Worm (Caenorhabditis elegans) whole organism, early embryonic: Measurements from ENCODE around the gene lin-8.

Experiments
- B0310.2 ChIP-seq: sonication (generic microtip); optimal IDR thresholded peaks from 2 replicates; lab custom pipeline; 2016; ENCODE audit warnings: mild to moderate bottlenecking, missing genetic modification characterization, missing compliant biosample characterization
- F13C5.2 ChIP-seq: sonication (generic microtip); optimal IDR thresholded peaks from 2 replicates; lab custom pipeline; 2017; ENCODE audit warnings: mild to moderate bottlenecking, missing genetic modification characterization, inconsistent platforms, missing compliant biosample characterization
- aly-1 ChIP-seq: sonication (generic microtip); optimal IDR thresholded peaks from 2 replicates; lab custom pipeline; 2016; ENCODE audit warnings: missing genetic modification characterization, missing compliant biosample characterization
- ama-1 ChIP-seq: fragments of 150-350 bp; optimal IDR thresholded peaks from 2 replicates; lab custom pipeline; 2014
- ceh-13 ChIP-seq: fragments of 200-800 bp; sonication (Bioruptor generic); optimal IDR thresholded peaks from 2 replicates; lab custom pipeline; 2018; ENCODE audit warnings: mild to moderate bottlenecking, missing genetic modification characterization, missing compliant biosample characterization
- ceh-36 ChIP-seq: sonication (generic microtip); optimal IDR thresholded peaks from 2 replicates; lab custom pipeline; 2016; ENCODE audit warnings: missing genetic modification characterization, inconsistent platforms, missing compliant biosample characterization
- ets-7 ChIP-seq: sonication (generic microtip); optimal IDR thresholded peaks from 2 replicates; lab custom pipeline; 2016; ENCODE audit warnings: missing genotype, missing genetic modification characterization, missing compliant biosample characterization
- flt-1 ChIP-seq: fragments of 200-800 bp; sonication (Bioruptor generic); IDR thresholded peaks from 2 replicates; pipeline ENCODE4 v1.3.6; 2022; ENCODE audit warnings: missing genetic modification characterization, missing compliant biosample characterization
- hmbx-1 ChIP-seq: sonication (generic microtip); optimal IDR thresholded peaks from 2 replicates; lab custom pipeline; 2016; ENCODE audit warnings: mild to moderate bottlenecking, missing genetic modification characterization, missing compliant biosample characterization
- hmg-4 ChIP-seq: fragments of 200-800 bp; sonication (Bioruptor generic); optimal IDR thresholded peaks from 2 replicates; lab custom pipeline; 2018; ENCODE audit warnings: mild to moderate bottlenecking, missing genetic modification characterization, missing compliant biosample characterization
- hnd-1 ChIP-seq: sonication (generic microtip); optimal IDR thresholded peaks from 2 replicates; lab custom pipeline; 2016; ENCODE audit warnings: missing genetic modification characterization, missing compliant biosample characterization
- pes-1 ChIP-seq: fragments of 200-800 bp; sonication (Bioruptor generic); IDR thresholded peaks from 2 replicates; pipeline ENCODE4 v1.3.6; 2022; ENCODE audit warnings: missing genetic modification reagents, missing genetic modification characterization, missing compliant biosample characterization
- scrt-1 ChIP-seq: fragments of 200-800 bp; sonication (Bioruptor generic); IDR thresholded peaks from 2 replicates; pipeline ENCODE4 v1.3.6; 2022; ENCODE audit warnings: missing genetic modification characterization, missing compliant biosample characterization
- sea-1 ChIP-seq: fragments of 200-800 bp; sonication (Bioruptor generic); conservative IDR thresholded peaks from 2 replicates; pipeline ENCODE4 v1.3.6; 2022; ENCODE audit warnings: missing genetic modification characterization, missing compliant biosample characterization
- tbx-11 ChIP-seq: fragments of 200-800 bp; sonication (Bioruptor generic); IDR thresholded peaks from 2 replicates; pipeline ENCODE4 v1.3.6; 2022; ENCODE audit warnings: missing genetic modification characterization, missing compliant biosample characterization
- tbx-37 ChIP-seq: fragments of 200-800 bp; sonication (Bioruptor generic); conservative IDR thresholded peaks from 2 replicates; pipeline ENCODE4 v1.3.6; 2022; ENCODE audit warnings: missing genetic modification reagents, missing genetic modification characterization, missing compliant biosample characterization
- tra-4 ChIP-seq: sonication (generic microtip); optimal IDR thresholded peaks from 2 replicates; lab custom pipeline; 2017; ENCODE audit warnings: missing genetic modification characterization, missing compliant biosample characterization

The lin-8 gene

DNA sequence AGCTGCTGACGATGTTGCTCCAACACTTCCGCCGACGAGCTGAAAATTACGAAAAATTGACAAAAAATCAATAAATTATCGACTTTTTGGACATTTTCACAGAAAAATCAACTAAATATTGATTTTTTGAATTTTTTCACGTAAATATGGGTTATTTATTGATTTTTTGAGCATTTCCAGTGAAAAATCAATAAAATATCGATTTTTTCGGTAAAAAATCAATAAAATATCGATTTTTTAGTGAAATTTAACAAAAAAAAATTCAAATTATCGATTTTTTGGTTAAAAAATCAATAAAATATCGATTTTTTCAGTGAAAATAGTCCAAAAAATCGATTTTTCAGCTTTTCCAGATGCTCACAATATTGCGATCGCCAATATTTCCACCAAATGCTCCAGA, 13.6 kb downstream of the lin-8 start:
- TF ChIP-seq hmg-4 (GFP tag; lab: Kevin White, UChicago) = no peak
- no peak for TF ChIP-seq flt-1 (GFP tag; lab: Robert Waterston, UW)
- TF ChIP-seq B0310.2 = no peak
- TF ChIP-seq F13C5.2 = no peak
- TF ChIP-seq ceh-36 (tag; lab: Kevin White, UChicago) = no peak
- no peak for TF ChIP-seq ama-1 (lab: Kevin White, UChicago)
- no peak for TF ChIP-seq ets-7 (tag; lab: Kevin White, UChicago)
- TF ChIP-seq scrt-1 = no peak

DNA sequence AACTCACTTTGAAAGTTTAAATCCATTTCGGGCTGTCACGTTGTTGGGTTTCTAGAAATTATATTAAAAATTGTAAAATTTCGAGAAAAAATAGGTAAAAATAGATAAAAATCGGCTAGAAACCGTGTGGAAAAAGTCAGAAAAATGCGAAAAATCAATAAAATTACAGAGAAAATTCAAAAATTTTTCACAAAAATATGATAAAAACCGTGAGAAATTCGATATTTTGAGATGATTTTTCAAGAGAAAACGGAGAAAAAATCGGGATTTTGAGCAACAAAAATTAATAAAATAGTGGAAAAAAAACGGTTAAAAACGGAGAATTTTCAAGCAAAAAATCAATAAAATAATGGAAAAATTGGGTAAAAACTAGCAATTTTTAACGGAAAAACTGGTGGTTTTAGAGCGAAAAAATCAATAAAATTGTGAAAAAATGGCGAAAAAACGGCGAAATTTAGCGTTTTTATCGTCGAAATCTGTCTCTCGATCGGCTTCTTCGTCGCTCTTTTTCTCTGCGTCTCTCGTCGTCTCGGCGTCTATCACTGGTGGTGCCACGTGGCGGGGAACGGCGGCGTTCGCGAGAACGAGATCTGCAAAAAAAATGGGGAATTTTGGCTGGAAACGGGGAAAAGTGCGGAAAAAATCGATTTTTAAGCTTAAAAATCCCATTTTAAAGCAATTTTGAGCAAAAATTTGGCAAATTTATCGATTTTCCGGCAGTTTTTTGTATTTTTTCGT, 14.6 kb downstream of the lin-8 start, which contains the start of gene Y25C1A.7:
Gene Y25C1A.7 (minus strand): TSS at position 51 of the 738 bp plus-strand sequence.
- no peak for TF ChIP-seq aly-1 (tag; lab: Kevin White, UChicago)
- TF ChIP-seq ceh-13 = no peak
- no peak for TF ChIP-seq scrt-1
- TF ChIP-seq tra-4 = no peak
- no peak for TF ChIP-seq flt-1 (GFP tag; lab: Robert Waterston, UW)
- no peak for TF ChIP-seq hmg-4 (GFP tag; lab: Kevin White, UChicago)
- no peak for TF ChIP-seq ceh-36 (tag; lab: Kevin White, UChicago)
- no peak for TF ChIP-seq tbx-11 (GFP tag; lab: Robert Waterston, UW)
- no peak for TF ChIP-seq hmbx-1 (tag; lab: Kevin White, UChicago)
- TF ChIP-seq tbx-37 = no peak
- TF ChIP-seq ama-1 (lab: Kevin White, UChicago) = no peak
- no peak for TF ChIP-seq ets-7 (tag; lab: Kevin White, UChicago)
- no peak for TF ChIP-seq hnd-1 (tag; lab: Kevin White, UChicago)
- TF ChIP-seq F13C5.2 = no peak

- TF ChIP-seq sea-1 (GFP tag; lab: Robert Waterston, UW) (0 out of 2 replicates have a peak, but pooled peaks have one; percentile 14), hmg-4 (GFP tag; lab: Kevin White, UChicago) (peak; percentile 16), pes-1 (GFP tag; lab: Robert Waterston, UW) (0 out of 2 replicates have a peak, but pooled peaks have one; percentile 45), ceh-13 (no peak), aly-1 (tag; lab: Kevin White, UChicago) (peak; percentile 17), tbx-11 (GFP tag; lab: Robert Waterston, UW) (0 out of 2 replicates have a peak, but pooled peaks have one; percentile 13), scrt-1 (no peak), ama-1 (lab: Kevin White, UChicago) (no peak), F13C5.2 (peak; percentile 87)
Observed at ce11 chrII:3076915-3077314, 20.3 kb downstream of the lin-8 start, which contains the start of gene Y25C1A.8. TSS of gene Y25C1A.8 (minus strand) at chrII:3076959.

- TF ChIP-seq flt-1 (GFP tag; lab: Robert Waterston, UW) (no peak), hmg-4 (GFP tag; lab: Kevin White, UChicago) (no peak), ceh-36 (tag; lab: Kevin White, UChicago) (no peak), sea-1 (GFP tag; lab: Robert Waterston, UW) (no peak), hnd-1 (tag; lab: Kevin White, UChicago) (no peak), hmbx-1 (tag; lab: Kevin White, UChicago) (no peak), aly-1 (tag; lab: Kevin White, UChicago) (no peak), ceh-13 (no peak), B0310.2 (no peak), tbx-11 (GFP tag; lab: Robert Waterston, UW) (no peak), ama-1 (lab: Kevin White, UChicago) (no peak), tbx-37 (no peak), tra-4 (no peak), ets-7 (tag; lab: Kevin White, UChicago) (no peak), F13C5.2 (no peak), pes-1 (GFP tag; lab: Robert Waterston, UW) (no peak), scrt-1 (no peak)
Observed at ce11 chrII:3078496-3078895, 21.9 kb downstream of the lin-8 start, which contains the start of gene copb-1. TSS of gene copb-1 (plus strand) at chrII:3078796.

DNA sequence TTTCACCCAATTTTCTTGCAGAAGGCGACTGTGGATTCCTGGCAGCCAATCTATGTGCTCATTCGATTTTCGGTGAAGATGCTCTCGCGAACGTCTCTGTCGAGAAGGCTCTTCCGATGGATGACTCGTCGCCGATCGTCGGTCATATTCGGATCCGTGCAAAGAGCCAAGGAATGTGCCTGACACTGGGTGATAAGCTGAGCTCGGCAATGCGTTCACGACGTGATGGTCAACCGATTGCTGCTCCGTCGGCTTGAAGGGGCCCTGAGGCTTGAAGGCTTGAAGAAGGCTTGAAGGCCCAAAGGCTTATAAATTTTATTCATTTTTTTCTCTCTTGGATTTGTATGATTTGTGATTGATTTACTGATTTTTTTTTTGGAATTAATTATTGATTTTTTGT, 30.5 kb downstream of the lin-8 start:
- TF ChIP-seq hmg-4 (GFP tag; lab: Kevin White, UChicago) = no peak

DNA sequence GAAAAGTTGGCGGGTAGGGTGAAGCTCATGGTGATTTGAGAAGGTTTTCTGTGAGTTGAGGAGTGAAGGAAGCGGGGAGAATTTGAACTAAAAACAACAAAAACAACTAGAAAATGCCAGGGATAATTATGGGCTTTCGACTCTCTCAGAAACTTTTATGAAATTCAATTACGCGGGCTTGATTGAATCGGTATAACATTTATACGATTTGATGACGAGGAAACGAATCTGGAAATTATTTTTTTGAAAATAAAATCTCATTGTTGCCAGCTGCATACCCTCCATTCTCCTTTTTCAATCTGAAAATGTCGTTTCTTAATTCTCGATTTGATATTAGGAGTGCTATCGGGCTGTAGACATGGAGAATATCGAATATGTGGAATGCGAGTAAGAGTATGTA, 34.6 kb downstream of the lin-8 start, which contains the start of gene srg-21:
Gene srg-21 (minus strand): TSS at position 101 of the 400 bp plus-strand sequence.
- TF ChIP-seq hmg-4 (GFP tag; lab: Kevin White, UChicago) (no peak), tbx-37 (no peak), flt-1 (GFP tag; lab: Robert Waterston, UW) (no peak), F13C5.2 (no peak), hnd-1 (tag; lab: Kevin White, UChicago) (no peak), scrt-1 (no peak), ceh-13 (no peak), pes-1 (GFP tag; lab: Robert Waterston, UW) (no peak), ets-7 (tag; lab: Kevin White, UChicago) (no peak), B0310.2 (no peak), sea-1 (GFP tag; lab: Robert Waterston, UW) (no peak), tbx-11 (GFP tag; lab: Robert Waterston, UW) (no peak)

DNA sequence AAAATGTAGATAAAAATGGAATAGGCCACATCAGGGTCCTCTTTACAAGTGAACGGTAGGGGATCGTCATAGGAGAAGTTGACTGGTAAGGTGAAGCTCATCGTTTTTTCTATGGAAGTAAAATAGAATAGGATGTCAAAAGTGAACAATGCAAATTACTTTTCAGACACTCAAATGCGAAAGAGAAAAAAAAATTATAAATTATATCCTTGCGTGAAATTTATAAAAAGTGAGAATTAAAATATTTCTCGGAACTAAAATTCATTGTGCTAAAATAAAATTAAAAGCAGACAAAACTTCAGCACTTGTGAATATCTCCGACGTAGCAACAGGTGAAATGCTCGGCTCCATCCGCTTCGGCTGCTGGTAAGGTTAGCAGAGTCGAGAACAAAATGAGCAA, 36.7 kb downstream of the lin-8 start, which contains the start of gene srg-22:
Gene srg-22 (minus strand): TSS at position 101 of the 400 bp plus-strand sequence.
- TF ChIP-seq scrt-1 = no peak
- no peak for TF ChIP-seq aly-1 (tag; lab: Kevin White, UChicago)
- no peak for TF ChIP-seq F13C5.2
- TF ChIP-seq tbx-11 (GFP tag; lab: Robert Waterston, UW) = no peak
- no peak for TF ChIP-seq ceh-36 (tag; lab: Kevin White, UChicago)
- no peak for TF ChIP-seq pes-1 (GFP tag; lab: Robert Waterston, UW)
- no peak for TF ChIP-seq hmg-4 (GFP tag; lab: Kevin White, UChicago)
- TF ChIP-seq ceh-13 = no peak
- no peak for TF ChIP-seq ets-7 (tag; lab: Kevin White, UChicago)
